Worm (Caenorhabditis elegans): ENCODE results near the gene B0496.2.

ce11 chrIV:7460225-7460624 is 12.6 kb downstream of the B0496.2 start, which contains the start of gene F13B6.2:
- TF ChIP-seq ztf-29 (GFP tag; IDR thresholded peaks at IDR 0.05) (no peak), ref-1 (GFP tag; conservative IDR thresholded peaks at IDR 0.05) (no peak), med-1 (GFP tag; optimal IDR thresholded peaks at IDR 0.05; ENCODE audit: insufficient read depth) (no peak), T22C8.4 (GFP tag; IDR thresholded peaks at IDR 0.05) (no peak), cog-1 (tag; optimal IDR thresholded peaks at IDR 0.05) (no peak), ztf-23 (GFP tag; IDR thresholded peaks at IDR 0.05) (no peak), flt-1 (GFP tag; IDR thresholded peaks at IDR 0.05) (no peak)
